Fruit fly (Drosophila melanogaster): ENCODE data around the gene CG18493.

DNA sequence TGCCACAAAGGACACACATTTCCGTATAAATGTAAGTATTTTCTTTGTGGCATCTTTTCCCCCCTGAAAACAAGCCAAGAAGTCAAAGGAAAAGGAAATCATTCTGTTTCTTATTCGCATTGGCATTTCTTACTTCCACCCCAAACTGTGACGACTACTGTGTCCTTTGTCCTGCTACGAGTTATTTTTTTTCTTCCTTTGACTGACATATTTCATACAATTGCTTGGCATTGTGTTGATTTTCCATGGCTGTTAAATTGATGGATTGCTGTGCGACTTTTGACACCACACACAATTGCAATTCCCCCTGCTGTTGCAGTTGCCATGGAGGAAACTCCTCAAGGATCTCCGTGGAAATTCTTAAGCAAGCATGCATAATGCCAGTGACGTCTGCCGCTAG is 37.9 kb upstream of the CG18493 start:
- no peak for TF ChIP-seq Lpt (GFP tag; optimal IDR thresholded peaks at IDR 0.05)
- TF ChIP-seq fd85E (GFP tag; optimal IDR thresholded peaks at IDR 0.05) = no peak
